Fruit fly (Drosophila melanogaster) whole organism: ENCODE measurements around the gene CG42656.

ENCODE experiments used
- CG8478 ChIP-seq: fragments of >200 bp; optimal IDR thresholded peaks from 2 replicates; lab custom pipeline; 2018; ENCODE audit warnings: inconsistent platforms
- Dll ChIP-seq: fragments of >200 bp; optimal IDR thresholded peaks from 2 replicates; lab custom pipeline; 2017
- psq ChIP-seq: fragments of >200 bp; optimal IDR thresholded peaks from 2 replicates; lab custom pipeline; 2017
- usp ChIP-seq: fragments of >200 bp; optimal IDR thresholded peaks from 2 replicates; lab custom pipeline; 2017; ENCODE audit warnings: missing biosample characterization, missing genetic modification characterization, mixed read lengths

- TF ChIP-seq psq (lab: Kevin White, UChicago) (no peak), Dll (lab: Kevin White, UChicago) (no peak), CG8478 (no peak), usp (GFP tag; lab: Kevin White, UChicago) (no peak)
Observed at dm6 chr3R:7504989-7505761, 12.1 kb upstream of the CG42656 start, which contains the start of gene alpha-Est9.
